Fruit fly (Drosophila melanogaster) whole organism, prepupa: ENCODE results near the gene CG6650.

Experiments used
- CG10631 ChIP-seq: fragments of 200-800 bp; sonication (Bioruptor generic); optimal IDR thresholded peaks from 2 replicates; lab custom pipeline; 2016; ENCODE audit warnings: missing biosample characterization, missing genetic modification characterization
- CG10669 ChIP-seq: fragments of 200-800 bp; sonication (Bioruptor generic); optimal IDR thresholded peaks from 3 replicates; lab custom pipeline; 2018; ENCODE audit warnings: missing biosample characterization, mild to moderate bottlenecking, missing genetic modification characterization, moderate library complexity
- CG11294 ChIP-seq: fragments of 200-800 bp; sonication (Bioruptor generic); IDR thresholded peaks from 2 replicates; pipeline ENCODE4 v1.3.6; 2022; ENCODE audit warnings: missing biosample characterization, missing genetic modification characterization
- CG15336 ChIP-seq: fragments of 200-800 bp; sonication (Bioruptor generic); IDR thresholded peaks from 2 replicates; pipeline ENCODE4 v1.3.6; 2022; ENCODE audit warnings: missing biosample characterization, missing genetic modification characterization
- CG3032 ChIP-seq: fragments of 200-800 bp; optimal IDR thresholded peaks from 2 replicates; lab custom pipeline; 2019; ENCODE audit warnings: missing biosample characterization, mild to moderate bottlenecking, missing genetic modification characterization, moderate library complexity
- CG3919 ChIP-seq: fragments of 200-800 bp; sonication (Bioruptor generic); optimal IDR thresholded peaks from 3 replicates; lab custom pipeline; 2016; ENCODE audit warnings: missing biosample characterization, missing genetic modification characterization
- CG6854 ChIP-seq: fragments of 200-800 bp; sonication (Bioruptor generic); optimal IDR thresholded peaks from 2 replicates; lab custom pipeline; 2017; ENCODE audit warnings: missing biosample characterization, mild to moderate bottlenecking, missing genetic modification characterization
- Ets96B ChIP-seq: fragments of 200-800 bp; optimal IDR thresholded peaks from 2 replicates; lab custom pipeline; 2019; ENCODE audit warnings: missing biosample characterization, mild to moderate bottlenecking, missing genetic modification characterization, moderate library complexity
- lz ChIP-seq: fragments of 200-800 bp; sonication (Bioruptor generic); optimal IDR thresholded peaks from 3 replicates; lab custom pipeline; 2016; ENCODE audit warnings: missing biosample characterization, missing genetic modification characterization

DNA sequence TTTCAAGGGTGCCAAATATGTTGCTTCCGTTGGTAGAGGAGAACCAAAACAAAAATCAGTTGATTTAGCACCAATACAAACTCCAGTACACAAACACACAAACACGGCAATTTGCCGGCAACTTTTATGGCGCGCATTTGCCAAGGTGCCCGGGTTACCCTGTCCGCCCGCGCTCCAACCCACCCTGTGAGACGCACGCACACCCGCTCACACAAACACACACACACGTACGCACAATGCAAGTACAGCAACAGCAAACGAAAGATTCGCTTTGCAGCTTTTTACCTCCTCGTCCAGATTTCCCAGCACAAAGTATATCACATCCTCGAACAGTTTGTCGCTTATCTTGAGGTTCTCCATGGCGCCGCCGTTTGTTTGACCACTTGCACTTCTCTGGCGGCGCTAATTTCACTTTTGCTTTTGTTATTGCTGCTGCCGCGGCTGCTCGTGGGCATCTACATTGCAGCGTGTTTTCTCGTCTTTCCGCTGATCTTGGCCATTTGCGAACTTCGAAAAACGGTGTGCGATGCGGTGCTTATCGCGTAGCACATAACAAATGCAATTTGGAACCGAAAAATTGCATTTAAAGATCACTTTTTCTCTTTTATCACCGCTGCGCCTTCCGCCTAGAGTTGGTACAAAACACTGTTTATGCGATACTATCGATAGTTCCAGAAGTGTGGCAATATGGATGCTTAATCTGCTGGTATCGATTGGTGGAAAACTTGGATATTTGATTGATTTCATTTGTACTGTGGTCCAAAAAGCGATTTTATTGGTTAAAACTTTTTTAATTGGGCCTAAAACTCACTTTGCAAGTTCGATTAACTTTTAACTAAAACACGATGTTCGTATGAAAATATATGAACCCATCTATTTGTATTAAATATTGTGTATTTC lies 2.5 kb upstream of the CG6650 start, which contains the start of gene Ptip:
- TF ChIP-seq CG3032 (tag; lab: Kevin White, UChicago) (no peak), CG10631 (GFP tag; lab: Kevin White, UChicago) (no peak), Ets96B (no peak), CG6854 (GFP tag; lab: Kevin White, UChicago) (no peak), CG15336 (GFP tag; lab: Robert Waterston, UW) (peak; percentile 36; the same call in 1 of the 2 replicates), CG11294 (GFP tag; lab: Robert Waterston, UW) (no peak), CG3919 (GFP tag; lab: Kevin White, UChicago) (peak; percentile 77), CG10669 (GFP tag; lab: Kevin White, UChicago) (no peak), lz (GFP tag; lab: Kevin White, UChicago) (no peak)
